Worm (Caenorhabditis elegans): ENCODE results near the gene C39B5.14.

DNA sequence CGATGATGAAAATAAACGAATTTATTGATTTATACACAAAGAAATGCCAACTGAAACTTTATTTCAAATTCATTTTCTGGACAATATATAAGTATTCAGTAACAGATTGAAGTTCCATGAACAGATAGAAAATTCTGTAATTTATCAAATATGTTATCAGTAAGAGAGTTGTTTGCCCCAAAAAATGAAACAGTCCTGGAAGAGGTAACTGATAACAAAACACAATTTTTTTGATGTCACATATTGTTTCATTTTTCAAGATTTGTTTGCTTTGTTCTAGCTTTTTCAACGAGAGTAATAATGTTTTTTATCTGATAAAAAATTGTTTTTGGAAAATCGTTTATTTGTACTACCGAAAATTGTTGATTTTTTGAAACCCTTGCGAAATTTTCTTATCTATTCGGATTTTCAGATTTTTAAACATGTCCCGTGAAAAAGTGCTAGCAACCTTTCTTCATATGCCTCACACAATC lies 41.8 kb downstream of the C39B5.14 start, which contains the start of gene fbxa-73:
- no peak for TF ChIP-seq snpc-4 (tag; optimal IDR thresholded peaks at IDR 0.05)
- no peak for TF ChIP-seq jun-1 (tag; optimal IDR thresholded peaks at IDR 0.05)
